Fruit fly (Drosophila melanogaster): ENCODE results near the gene RPA2.

- TF ChIP-seq CG7045 (GFP tag; optimal IDR thresholded peaks at IDR 0.05) = no peak
- TF ChIP-seq pad (GFP tag; optimal IDR thresholded peaks at IDR 0.05) = no peak
- no peak for TF ChIP-seq Mnt (GFP tag; optimal IDR thresholded peaks at IDR 0.05)
- TF ChIP-seq CG7101 (tag; optimal IDR thresholded peaks at IDR 0.05) = no peak
Observed at dm6 chr2L:20957266-20957665, 31.3 kb upstream of the RPA2 start.
